Worm (Caenorhabditis elegans) whole organism, late embryonic: Measurements from ENCODE around the gene pqm-1.

Experiments used
- dmd-4 ChIP-seq: sonication (generic microtip); optimal IDR thresholded peaks from 2 replicates; lab custom pipeline; 2016; ENCODE audit warnings: borderline replicate concordance, missing genetic modification characterization, missing compliant biosample characterization
- elt-4 ChIP-seq: sonication (generic microtip); optimal IDR thresholded peaks from 2 replicates; lab custom pipeline; 2016; ENCODE audit warnings: missing genetic modification characterization, missing compliant biosample characterization
- nhr-11 ChIP-seq: fragments of 150-350 bp; optimal IDR thresholded peaks from 2 replicates; lab custom pipeline; 2014; ENCODE audit warnings: missing biosample characterization, missing genetic modification characterization
- odd-2 ChIP-seq: sonication (generic microtip); optimal IDR thresholded peaks from 2 replicates; lab custom pipeline; 2017; ENCODE audit warnings: antibody characterized with exemption, mild to moderate bottlenecking, missing genetic modification characterization, missing compliant biosample characterization
- rnt-1 ChIP-seq: sonication (generic microtip); optimal IDR thresholded peaks from 2 replicates; lab custom pipeline; 2016; ENCODE audit warnings: missing genetic modification characterization, missing compliant biosample characterization
- tbx-7 ChIP-seq: sonication (generic microtip); optimal IDR thresholded peaks from 2 replicates; lab custom pipeline; 2016; ENCODE audit warnings: missing genotype, missing genetic modification characterization, missing compliant biosample characterization

ce11 chrII:11161675-11162074 lies 9.3 kb upstream of the pqm-1 start:
- no peak for TF ChIP-seq dmd-4 (tag; lab: Kevin White, UChicago)
- TF ChIP-seq odd-2 = no peak
- no peak for TF ChIP-seq elt-4 (tag; lab: Kevin White, UChicago)
- no peak for TF ChIP-seq tbx-7 (tag; lab: Kevin White, UChicago)
- TF ChIP-seq nhr-11 (tag; lab: Kevin White, UChicago) = no peak
- TF ChIP-seq rnt-1 (tag; lab: Kevin White, UChicago) = no peak
